Worm (Caenorhabditis elegans): ENCODE measurements around the gene Y116A8A.2.

Y116A8A.2 gene

ce11 chrIV:16787024-16787423 lies 26.7 kb downstream of the Y116A8A.2 start, which contains the start of gene Y43D4A.6:
TSS of gene Y43D4A.6 (plus strand) at chrIV:16787324.
- no peak for TF ChIP-seq swsn-7 (tag; optimal IDR thresholded peaks at IDR 0.05)

ce11 chrIV:16778644-16779043 lies 35.1 kb downstream of the Y116A8A.2 start:
- no peak for TF ChIP-seq elt-2 (tag; optimal IDR thresholded peaks at IDR 0.05)
- TF ChIP-seq zip-4 (GFP tag; optimal IDR thresholded peaks at IDR 0.05) = no peak
- TF ChIP-seq efl-1 (optimal IDR thresholded peaks at IDR 0.05) = no peak
- no peak for TF ChIP-seq efl-1 (GFP tag; optimal IDR thresholded peaks at IDR 0.05 in 1 of 2)
- no peak for TF ChIP-seq ceh-88 (GFP tag; IDR thresholded peaks at IDR 0.05)
- no peak for TF ChIP-seq mdl-1 (tag; optimal IDR thresholded peaks at IDR 0.05)
- no peak for TF ChIP-seq efl-3 (GFP tag; optimal IDR thresholded peaks at IDR 0.05)
- TF ChIP-seq egl-27 (tag; optimal IDR thresholded peaks at IDR 0.05) = no peak
- no peak for TF ChIP-seq snpc-4 (tag; optimal IDR thresholded peaks at IDR 0.05)
- no peak for TF ChIP-seq fos-1 (tag; optimal IDR thresholded peaks at IDR 0.05)
- no peak for TF ChIP-seq sox-4 (tag; optimal IDR thresholded peaks at IDR 0.05)
- no peak for TF ChIP-seq irx-1 (tag; optimal IDR thresholded peaks at IDR 0.05)
- no peak for TF ChIP-seq unc-130 (tag; optimal IDR thresholded peaks at IDR 0.05)
- no peak for TF ChIP-seq nhr-76 (tag; optimal IDR thresholded peaks at IDR 0.05)
- no peak for TF ChIP-seq egl-13 (tag; optimal IDR thresholded peaks at IDR 0.05)
- no peak for TF ChIP-seq nhr-11 (tag; optimal IDR thresholded peaks at IDR 0.05)
- TF ChIP-seq aha-1 (tag; optimal IDR thresholded peaks at IDR 0.05) = no peak
- TF ChIP-seq aly-2 (tag; optimal IDR thresholded peaks at IDR 0.05) = no peak
- TF ChIP-seq ceh-63 (GFP tag; optimal IDR thresholded peaks at IDR 0.05) = no peak
- no peak for TF ChIP-seq mep-1 (tag; optimal IDR thresholded peaks at IDR 0.05)

DNA sequence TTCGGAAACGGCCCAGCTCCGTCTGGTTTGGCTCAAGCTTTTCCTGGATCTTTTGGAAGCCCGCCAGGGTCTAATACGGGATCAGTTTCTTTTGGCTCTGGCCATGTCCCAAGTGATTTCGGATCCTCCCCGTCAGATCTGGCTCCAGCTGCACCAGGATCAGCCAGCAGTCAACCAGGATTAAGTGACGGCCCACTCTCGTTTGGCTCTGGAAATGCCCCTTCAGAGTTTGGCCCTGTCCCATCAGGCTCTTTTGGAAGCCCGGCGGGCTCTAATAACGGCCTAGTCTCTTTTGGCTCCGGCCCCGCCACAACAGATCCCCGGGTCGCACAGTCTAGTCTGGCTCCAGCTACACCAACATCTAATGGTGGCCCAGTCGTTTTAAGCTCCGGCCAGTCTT lies 36.0 kb downstream of the Y116A8A.2 start:
- no peak for TF ChIP-seq nhr-71 (tag; optimal IDR thresholded peaks at IDR 0.05)
- TF ChIP-seq aly-2 (tag; optimal IDR thresholded peaks at IDR 0.05) = no peak
- no peak for TF ChIP-seq efl-1 (optimal IDR thresholded peaks at IDR 0.05)
- peak in 1 of 2 experiments; percentile 56 for TF ChIP-seq efl-1 (GFP tag; optimal IDR thresholded peaks at IDR 0.05 in 1 of 2)
- TF ChIP-seq aha-1 (tag; optimal IDR thresholded peaks at IDR 0.05) = no peak
- no peak for TF ChIP-seq lin-13 (GFP tag; optimal IDR thresholded peaks at IDR 0.05)
- TF ChIP-seq unc-30 (tag; optimal IDR thresholded peaks at IDR 0.05) = no peak
- TF ChIP-seq ama-1 (optimal IDR thresholded peaks at IDR 0.05) = no peak

DNA sequence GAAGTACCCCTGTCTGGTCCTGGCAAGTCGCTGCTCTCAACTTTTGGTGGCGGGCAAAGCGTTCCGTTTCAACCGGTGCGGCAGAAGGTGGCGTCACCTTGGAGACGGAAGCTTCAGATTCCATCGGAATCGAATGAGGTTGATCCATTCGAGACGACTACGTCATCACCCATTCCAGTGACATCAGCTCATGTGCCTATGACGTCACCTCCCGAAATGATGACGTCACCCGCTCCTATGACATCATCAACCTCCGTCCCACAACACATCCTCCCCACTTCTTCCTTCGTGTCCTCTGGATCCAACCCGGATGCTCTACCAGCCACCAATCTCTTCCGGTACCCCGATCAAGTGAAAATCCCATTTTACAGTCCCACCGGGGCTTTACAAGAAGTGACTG lies 36.8 kb downstream of the Y116A8A.2 start:
- TF ChIP-seq fkh-8 (tag; optimal IDR thresholded peaks at IDR 0.05) (no peak), mdl-1 (tag; optimal IDR thresholded peaks at IDR 0.05) (no peak)

- TF ChIP-seq C16A3.4 (tag; optimal IDR thresholded peaks at IDR 0.05) (peak; percentile 26), nhr-19 (GFP tag; conservative IDR thresholded peaks at IDR 0.05) (peak; percentile 27; the same call in 1 of the 2 replicates), unc-62 (GFP tag; optimal IDR thresholded peaks at IDR 0.05) (no peak), aly-2 (tag; optimal IDR thresholded peaks at IDR 0.05) (no peak), tlp-1 (tag; optimal IDR thresholded peaks at IDR 0.05) (no peak), nhr-85 (tag) (peak; percentile 51), lin-35 (GFP tag; optimal IDR thresholded peaks at IDR 0.05) (peak in 1 of 2 experiments; percentile 42), swsn-7 (tag; optimal IDR thresholded peaks at IDR 0.05) (peak; percentile 15), unc-86 (tag; optimal IDR thresholded peaks at IDR 0.05) (no peak), dpl-1 (GFP tag; optimal IDR thresholded peaks at IDR 0.05) (peak in 1 of 3 experiments; percentile 8), nhr-90 (tag; optimal IDR thresholded peaks at IDR 0.05; ENCODE audit: poor library complexity) (peak; percentile 43), unc-98 (GFP tag; IDR thresholded peaks at IDR 0.05) (no peak), C34B4.2 (tag; optimal IDR thresholded peaks at IDR 0.05) (no peak), efl-1 (optimal IDR thresholded peaks at IDR 0.05) (peak in 1 of 2 experiments; percentile 19), efl-1 (GFP tag; optimal IDR thresholded peaks at IDR 0.05 in 1 of 2) (no peak)
These were observed 37.8 kb downstream of the Y116A8A.2 start for ce11 chrIV:16775925-16776324.

Measured in whole organism, L1 larva.